Worm (Caenorhabditis elegans): Measurements from ENCODE around the gene ptr-24.
A peak's percentile ranks its signal among the peaks of the same experiment; 100 is the strongest.

Gene ptr-24

ce11 chrX:13322886-13323285, 14.9 kb upstream of the ptr-24 start, which contains the start of gene F46G10.2:
Gene F46G10.2, plus strand, starts transcription at chrX:13322963.
- TF ChIP-seq ama-1 (optimal IDR thresholded peaks at IDR 0.05) (peak; percentile 58), ceh-28 (tag; optimal IDR thresholded peaks at IDR 0.05) (no peak), lin-15B (tag; optimal IDR thresholded peaks at IDR 0.05) (no peak), mml-1 (tag; optimal IDR thresholded peaks at IDR 0.05) (no peak), elt-3 (tag; optimal IDR thresholded peaks at IDR 0.05) (no peak), nhr-23 (tag; optimal IDR thresholded peaks at IDR 0.05) (peak; percentile 19), hmg-11 (tag; optimal IDR thresholded peaks at IDR 0.05) (no peak), ceh-16 (tag; optimal IDR thresholded peaks at IDR 0.05) (no peak), unc-62 (GFP tag; optimal IDR thresholded peaks at IDR 0.05) (no peak)

- TF ChIP-seq nhr-23 (tag; optimal IDR thresholded peaks at IDR 0.05): no peak
- no peak for TF ChIP-seq nhr-67 (tag; optimal IDR thresholded peaks at IDR 0.05)
- TF ChIP-seq fos-1 (tag; optimal IDR thresholded peaks at IDR 0.05): no peak
- no peak for TF ChIP-seq tbx-2 (tag; optimal IDR thresholded peaks at IDR 0.05)
- no peak for TF ChIP-seq R02D3.7 (tag; optimal IDR thresholded peaks at IDR 0.05)
- no peak for TF ChIP-seq ceh-16 (tag; optimal IDR thresholded peaks at IDR 0.05)
- TF ChIP-seq lin-39 (tag; optimal IDR thresholded peaks at IDR 0.05): no peak
- TF ChIP-seq elt-2 (tag; optimal IDR thresholded peaks at IDR 0.05): no peak
- no peak for TF ChIP-seq fkh-2 (tag; optimal IDR thresholded peaks at IDR 0.05)
- no peak for TF ChIP-seq nhr-12 (tag; optimal IDR thresholded peaks at IDR 0.05)
- no peak for TF ChIP-seq elt-1 (tag; optimal IDR thresholded peaks at IDR 0.05)
- TF ChIP-seq nhr-77 (tag; optimal IDR thresholded peaks at IDR 0.05): no peak
- TF ChIP-seq pqm-1 (tag; optimal IDR thresholded peaks at IDR 0.05): no peak
- TF ChIP-seq hmg-11 (tag; optimal IDR thresholded peaks at IDR 0.05): no peak
Measured at ce11 chrX:13323697-13324096, 14.1 kb upstream of the ptr-24 start.

ce11 chrX:13324326-13324725, 13.5 kb upstream of the ptr-24 start:
- TF ChIP-seq ztf-4 (tag; optimal IDR thresholded peaks at IDR 0.05) (no peak), zag-1 (tag; optimal IDR thresholded peaks at IDR 0.05) (no peak), mml-1 (tag; optimal IDR thresholded peaks at IDR 0.05) (no peak), sea-2 (GFP tag; optimal IDR thresholded peaks at IDR 0.05) (no peak), ceh-16 (tag; optimal IDR thresholded peaks at IDR 0.05) (no peak), nhr-25 (tag; optimal IDR thresholded peaks at IDR 0.05) (peak; percentile 19)

ce11 chrX:13325039-13325438, 12.8 kb upstream of the ptr-24 start:
- no peak for TF ChIP-seq fkh-10 (GFP tag; optimal IDR thresholded peaks at IDR 0.05)
- no peak for TF ChIP-seq nhr-67 (tag; optimal IDR thresholded peaks at IDR 0.05)
- TF ChIP-seq unc-62 (GFP tag; optimal IDR thresholded peaks at IDR 0.05): peak; percentile 8
- no peak for TF ChIP-seq ZK546.5 (tag; optimal IDR thresholded peaks at IDR 0.05)
- peak; percentile 52 for TF ChIP-seq lsy-12 (tag; optimal IDR thresholded peaks at IDR 0.05)
- TF ChIP-seq jun-1 (tag; optimal IDR thresholded peaks at IDR 0.05): peak; percentile 11
- TF ChIP-seq elt-3 (tag; optimal IDR thresholded peaks at IDR 0.05): peak in 1 of 3 experiments; percentile 63
- no peak for TF ChIP-seq nhr-77 (tag; optimal IDR thresholded peaks at IDR 0.05)
- TF ChIP-seq ama-1 (optimal IDR thresholded peaks at IDR 0.05): peak; percentile 9
- peak; percentile 69 for TF ChIP-seq nhr-43 (tag; optimal IDR thresholded peaks at IDR 0.05; ENCODE audit: poor library complexity, severe bottlenecking)
- TF ChIP-seq nhr-25 (tag; optimal IDR thresholded peaks at IDR 0.05): peak; percentile 77
- TF ChIP-seq nhr-23 (tag; optimal IDR thresholded peaks at IDR 0.05): peak; percentile 57
- peak; percentile 19 for TF ChIP-seq fos-1 (tag; optimal IDR thresholded peaks at IDR 0.05)
- TF ChIP-seq mdl-1 (tag; optimal IDR thresholded peaks at IDR 0.05): no peak
- TF ChIP-seq hmg-11 (tag; optimal IDR thresholded peaks at IDR 0.05): no peak
- TF ChIP-seq nhr-237 (tag; optimal IDR thresholded peaks at IDR 0.05): no peak
- TF ChIP-seq nfya-1 (tag; optimal IDR thresholded peaks at IDR 0.05; ENCODE audit: insufficient read depth): peak; percentile 20

- peak; percentile 50 for TF ChIP-seq pqm-1 (tag; optimal IDR thresholded peaks at IDR 0.05)
- no peak for TF ChIP-seq nhr-237 (tag; optimal IDR thresholded peaks at IDR 0.05)
- TF ChIP-seq elt-2 (tag; optimal IDR thresholded peaks at IDR 0.05): peak; percentile 84
- no peak for TF ChIP-seq ceh-82 (tag; optimal IDR thresholded peaks at IDR 0.05)
- TF ChIP-seq nhr-76 (tag; optimal IDR thresholded peaks at IDR 0.05): no peak
- no peak for TF ChIP-seq ceh-16 (tag; optimal IDR thresholded peaks at IDR 0.05)
- no peak for TF ChIP-seq fkh-2 (tag; optimal IDR thresholded peaks at IDR 0.05)
- TF ChIP-seq pha-4 (tag; optimal IDR thresholded peaks at IDR 0.05): peak; percentile 17
- TF ChIP-seq nhr-43 (tag; optimal IDR thresholded peaks at IDR 0.05; ENCODE audit: poor library complexity, severe bottlenecking): peak; percentile 41
- no peak for TF ChIP-seq hmg-11 (tag; optimal IDR thresholded peaks at IDR 0.05)
- TF ChIP-seq ztf-4 (tag; optimal IDR thresholded peaks at IDR 0.05): no peak
- no peak for TF ChIP-seq zag-1 (tag; optimal IDR thresholded peaks at IDR 0.05)
Measured at ce11 chrX:13328034-13328433, 9.8 kb upstream of the ptr-24 start, which contains the start of gene sir-2.2. Gene sir-2.2, plus strand, starts transcription at chrX:13328067.
